Fruit fly (Drosophila melanogaster): ENCODE results near the gene Lar.

Lar gene

DNA sequence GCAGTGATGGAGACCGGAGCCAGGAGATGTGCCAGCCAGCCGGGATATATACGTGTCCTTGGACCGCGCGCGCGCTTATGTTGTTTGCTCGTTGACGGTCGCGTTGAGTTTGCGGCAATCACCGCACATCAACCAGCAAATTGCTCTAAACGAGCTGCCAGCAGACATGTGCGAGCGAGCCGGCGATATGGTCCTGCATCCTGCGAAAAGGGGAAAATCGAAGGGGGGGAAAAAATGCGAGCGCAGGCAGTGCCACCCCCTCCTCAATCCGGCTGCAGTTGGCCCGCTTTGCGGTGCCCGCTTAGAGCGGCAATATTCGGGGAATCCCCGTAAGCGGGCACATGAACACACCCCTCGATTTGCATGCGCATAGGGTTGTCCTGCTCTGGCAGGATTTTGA is 182.5 kb downstream of the Lar start, which contains the start of gene bsh:
TSS of gene bsh (minus strand) at position 101 of the 400 bp plus-strand sequence.
- TF ChIP-seq psq (optimal IDR thresholded peaks at IDR 0.05) = no peak
- TF ChIP-seq pan (optimal IDR thresholded peaks at IDR 0.05) = no peak
- no peak for TF ChIP-seq CG8478 (optimal IDR thresholded peaks at IDR 0.05)
- TF ChIP-seq Dll (optimal IDR thresholded peaks at IDR 0.05) = no peak

DNA sequence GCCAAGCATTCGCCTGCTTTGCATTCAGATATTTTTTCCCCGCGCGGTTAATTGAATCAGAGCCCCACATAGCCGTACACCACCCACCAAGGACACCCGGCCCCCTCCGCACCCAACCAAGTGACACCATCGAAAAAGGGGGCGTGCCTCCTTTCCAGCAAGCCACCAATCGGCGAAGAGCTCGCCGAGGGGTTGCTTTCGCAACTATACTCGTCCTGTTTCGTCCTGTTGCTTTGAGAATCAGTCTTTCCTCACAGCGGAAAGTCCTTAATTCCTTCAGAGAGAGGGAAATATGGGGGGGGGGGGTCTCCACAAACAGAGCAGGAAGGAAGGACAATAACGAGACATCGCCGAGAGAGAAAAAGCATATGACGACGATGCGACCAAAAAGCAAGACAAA is 183.3 kb downstream of the Lar start:
- TF ChIP-seq psq (optimal IDR thresholded peaks at IDR 0.05) (no peak), CG8478 (optimal IDR thresholded peaks at IDR 0.05) (no peak), EcR (GFP tag; optimal IDR thresholded peaks at IDR 0.05) (no peak), usp (GFP tag; optimal IDR thresholded peaks at IDR 0.05) (no peak), pan (optimal IDR thresholded peaks at IDR 0.05) (no peak), Dll (optimal IDR thresholded peaks at IDR 0.05) (no peak)

- TF ChIP-seq pan (optimal IDR thresholded peaks at IDR 0.05) = no peak
- TF ChIP-seq CG8478 (optimal IDR thresholded peaks at IDR 0.05) = no peak
- TF ChIP-seq usp (GFP tag; optimal IDR thresholded peaks at IDR 0.05) = no peak
- TF ChIP-seq Dll (optimal IDR thresholded peaks at IDR 0.05) = no peak
- TF ChIP-seq psq (optimal IDR thresholded peaks at IDR 0.05) = no peak
- no peak for TF ChIP-seq EcR (GFP tag; optimal IDR thresholded peaks at IDR 0.05)
Measured at dm6 chr2L:19774278-19774677, 187.9 kb downstream of the Lar start.

All from whole organism.